Worm (Caenorhabditis elegans) whole organism, L4 larva: ENCODE data around the gene F10D2.8.

Experiments used
- D1046.2 ChIP-seq: fragments of 200-800 bp; sonication (Bioruptor generic); IDR thresholded peaks from 2 replicates; pipeline ENCODE4 v1.3.6; 2022; ENCODE audit warnings: missing genetic modification characterization, missing compliant biosample characterization
- F10B5.3 ChIP-seq: sonication (generic microtip); optimal IDR thresholded peaks from 2 replicates; lab custom pipeline; 2016; ENCODE audit warnings: mild to moderate bottlenecking, missing genetic modification characterization, missing compliant biosample characterization
- F44E2.7 ChIP-seq: fragments of 200-800 bp; sonication (Bioruptor generic); IDR thresholded peaks from 2 replicates; pipeline ENCODE4 v2.1.2; 2022; ENCODE audit warnings: missing genetic modification characterization, missing compliant biosample characterization
- F49E8.2 ChIP-seq: sonication (generic microtip); optimal IDR thresholded peaks from 2 replicates; lab custom pipeline; 2016; ENCODE audit warnings: missing compliant biosample characterization, mild to moderate bottlenecking, missing genetic modification characterization, borderline replicate concordance
- T26A8.4 ChIP-seq: fragments of 200-800 bp; sonication (Bioruptor generic); IDR thresholded peaks from 2 replicates; pipeline ENCODE4 v1.3.6; 2022; ENCODE audit warnings: missing genetic modification characterization, missing compliant biosample characterization
- Y48G9A.11 ChIP-seq: fragments of 200-800 bp; sonication (Bioruptor generic); IDR thresholded peaks from 2 replicates; pipeline ENCODE4 v1.3.6; 2022; ENCODE audit warnings: missing genetic modification reagents, missing genetic modification characterization, missing compliant biosample characterization
- Y75B8A.6 ChIP-seq: fragments of 200-800 bp; sonication (Bioruptor generic); IDR thresholded peaks from 2 replicates; pipeline ENCODE4 v1.3.6; 2022; ENCODE audit warnings: missing genetic modification reagents, missing genetic modification characterization, missing compliant biosample characterization
- aly-2 ChIP-seq: sonication (generic microtip); optimal IDR thresholded peaks from 2 replicates; lab custom pipeline; 2018; ENCODE audit warnings: missing biosample characterization, missing genetic modification characterization
- ama-1 ChIP-seq: fragments of 150-350 bp; optimal IDR thresholded peaks from 2 replicates; lab custom pipeline; 2014; ENCODE audit warnings: inconsistent platforms, mixed read lengths
- arid-1 ChIP-seq: fragments of 200-800 bp; sonication (Bioruptor generic); conservative IDR thresholded peaks from 2 replicates; pipeline ENCODE4 v1.3.6; 2022; ENCODE audit warnings: missing genetic modification reagents, missing genetic modification characterization, missing compliant biosample characterization
- ceh-32 ChIP-seq: sonication (generic microtip); optimal IDR thresholded peaks from 2 replicates; lab custom pipeline; 2016; ENCODE audit warnings: mild to moderate bottlenecking, missing genetic modification characterization, missing compliant biosample characterization; ENCODE audit not compliant: poor library complexity
- ceh-62 ChIP-seq: sonication (generic microtip); optimal IDR thresholded peaks from 2 replicates; lab custom pipeline; 2017; ENCODE audit warnings: missing biosample characterization, missing genetic modification characterization
- ces-1 ChIP-seq: fragments of 150-350 bp; sonication (generic microtip); optimal IDR thresholded peaks from 4 replicates; lab custom pipeline; 2014; ENCODE audit warnings: missing biosample characterization, missing genetic modification reagents, missing genetic modification characterization
- cey-2 ChIP-seq: sonication (generic microtip); optimal IDR thresholded peaks from 3 replicates; lab custom pipeline; 2017; ENCODE audit warnings: missing genetic modification characterization, mild to moderate bottlenecking, missing compliant biosample characterization, antibody characterized with exemption, borderline replicate concordance; ENCODE audit not compliant: insufficient read depth
- daf-16 ChIP-seq, 3 experiments: sonication (generic microtip); optimal IDR thresholded peaks; 2 replicates each; lab custom pipeline; 2016 to 2017; ENCODE audit warnings: missing genetic modification characterization in 3 of 3, missing genetic modification reagents in 3 of 3, mild to moderate bottlenecking in 2 of 3, missing compliant biosample characterization in 2 of 3, missing biosample characterization in 1 of 3, moderate library complexity in 1 of 3
- daf-19 ChIP-seq: fragments of 200-800 bp; sonication (Bioruptor generic); conservative IDR thresholded peaks from 2 replicates; pipeline ENCODE4 v1.3.6; 2022; ENCODE audit warnings: missing genetic modification characterization, missing compliant biosample characterization
- dpl-1 ChIP-seq: fragments of 150-350 bp; optimal IDR thresholded peaks from 2 replicates; lab custom pipeline; 2014; ENCODE audit warnings: missing biosample characterization, missing genetic modification reagents, missing genetic modification characterization
- duxl-1 ChIP-seq: sonication (generic microtip); optimal IDR thresholded peaks from 2 replicates; lab custom pipeline; 2016; ENCODE audit warnings: mild to moderate bottlenecking, missing genetic modification characterization, moderate library complexity, missing compliant biosample characterization; ENCODE audit not compliant: poor library complexity
- dve-1 ChIP-seq: sonication (generic microtip); optimal IDR thresholded peaks from 2 replicates; lab custom pipeline; 2017; ENCODE audit warnings: antibody characterized with exemption, mild to moderate bottlenecking, missing genetic modification characterization, missing compliant biosample characterization; ENCODE audit not compliant: insufficient read depth
- fkh-10 ChIP-seq: fragments of 150-350 bp; optimal IDR thresholded peaks from 2 replicates; lab custom pipeline; 2014; ENCODE audit warnings: missing biosample characterization, missing genetic modification reagents, missing genetic modification characterization
- gei-8 ChIP-seq: fragments of 200-800 bp; sonication (Bioruptor generic); optimal IDR thresholded peaks from 2 replicates; lab custom pipeline; 2018; ENCODE audit warnings: mild to moderate bottlenecking, missing genetic modification characterization, missing compliant biosample characterization
- hif-1 ChIP-seq, 2 experiments: sonication (generic microtip); optimal IDR thresholded peaks; 2 replicates each; lab custom pipeline; 2016 to 2017; ENCODE audit warnings: missing compliant biosample characterization in 2 of 2, missing genetic modification characterization in 2 of 2, missing genetic modification reagents in 2 of 2, missing genotype in 2 of 2, mild to moderate bottlenecking in 1 of 2
- hlh-11 ChIP-seq: fragments of 200-800 bp; sonication (Bioruptor generic); optimal IDR thresholded peaks from 2 replicates; lab custom pipeline; 2018; ENCODE audit warnings: mild to moderate bottlenecking, missing genetic modification characterization, missing compliant biosample characterization
- hlh-30 ChIP-seq: sonication (generic microtip); optimal IDR thresholded peaks from 2 replicates; lab custom pipeline; 2017; ENCODE audit warnings: antibody characterized with exemption, mild to moderate bottlenecking, missing genetic modification characterization, missing compliant biosample characterization; ENCODE audit not compliant: insufficient read depth
- hmg-1.1 ChIP-seq: fragments of 200-800 bp; sonication (Bioruptor generic); IDR thresholded peaks from 2 replicates; pipeline ENCODE4 v1.3.6; 2022; ENCODE audit warnings: missing genetic modification reagents, missing genetic modification characterization, missing compliant biosample characterization
- lin-13 ChIP-seq: fragments of 150-350 bp; optimal IDR thresholded peaks from 2 replicates; lab custom pipeline; 2014; ENCODE audit warnings: missing biosample characterization, missing genetic modification reagents, missing genetic modification characterization
- lin-39 ChIP-seq: fragments of 150-350 bp; optimal IDR thresholded peaks from 2 replicates; lab custom pipeline; 2014; ENCODE audit warnings: missing biosample characterization, missing genetic modification reagents, missing genetic modification characterization
- lsy-2 ChIP-seq, 2 experiments: fragments of 150-350 bp in 1 of 2; sonication (generic microtip) in 1 of 2; optimal IDR thresholded peaks; 2 replicates each; lab custom pipeline; 2014 to 2017; ENCODE audit warnings: missing biosample characterization in 2 of 2, missing genetic modification characterization in 2 of 2
- mdt-29 ChIP-seq: fragments of 200-800 bp; sonication (Bioruptor generic); IDR thresholded peaks from 2 replicates; pipeline ENCODE4 v1.3.6; 2022; ENCODE audit warnings: missing genetic modification reagents, missing genetic modification characterization, missing compliant biosample characterization
- mep-1 ChIP-seq: fragments of 150-350 bp; sonication (generic microtip); optimal IDR thresholded peaks from 3 replicates; lab custom pipeline; 2014; ENCODE audit warnings: missing biosample characterization, missing genetic modification characterization
- mes-2 ChIP-seq: sonication (generic microtip); optimal IDR thresholded peaks from 2 replicates; lab custom pipeline; 2016; ENCODE audit warnings: missing genotype, mild to moderate bottlenecking, missing genetic modification characterization, missing compliant biosample characterization; ENCODE audit not compliant: poor library complexity, severe bottlenecking
- nhr-102 ChIP-seq: sonication (generic microtip); optimal IDR thresholded peaks from 2 replicates; lab custom pipeline; 2016; ENCODE audit warnings: mild to moderate bottlenecking, missing genetic modification characterization, moderate library complexity, missing compliant biosample characterization
- nhr-11 ChIP-seq: fragments of 150-350 bp; optimal IDR thresholded peaks from 2 replicates; lab custom pipeline; 2014; ENCODE audit warnings: missing biosample characterization, missing genetic modification characterization
- nhr-111 ChIP-seq: fragments of 200-800 bp; sonication (Bioruptor generic); optimal IDR thresholded peaks from 2 replicates; lab custom pipeline; 2018; ENCODE audit warnings: mild to moderate bottlenecking, missing genetic modification characterization, missing compliant biosample characterization
- nhr-25 ChIP-seq: sonication (generic microtip); optimal IDR thresholded peaks from 2 replicates; lab custom pipeline; 2017; ENCODE audit warnings: missing genetic modification characterization, mild to moderate bottlenecking, missing compliant biosample characterization, antibody characterized with exemption, moderate library complexity, borderline replicate concordance; ENCODE audit not compliant: insufficient read depth
- nhr-42 ChIP-seq: fragments of 200-800 bp; sonication (Bioruptor generic); IDR thresholded peaks from 2 replicates; pipeline ENCODE4 v1.3.6; 2022; ENCODE audit warnings: missing genetic modification characterization, missing compliant biosample characterization
- nhr-6 ChIP-seq: fragments of 150-350 bp; optimal IDR thresholded peaks from 2 replicates; lab custom pipeline; 2014; ENCODE audit warnings: missing biosample characterization, missing genetic modification characterization
- nhr-76 ChIP-seq: fragments of 150-350 bp; optimal IDR thresholded peaks from 2 replicates; lab custom pipeline; 2014; ENCODE audit warnings: missing biosample characterization, missing genetic modification characterization
- nhr-77 ChIP-seq: fragments of 150-350 bp; optimal IDR thresholded peaks from 2 replicates; lab custom pipeline; 2014; ENCODE audit warnings: missing biosample characterization, missing genetic modification characterization
- php-3 ChIP-seq: fragments of 200-800 bp; sonication (Bioruptor generic); IDR thresholded peaks from 2 replicates; pipeline ENCODE4 v1.3.6; 2022; ENCODE audit warnings: missing genetic modification reagents, missing genetic modification characterization, missing compliant biosample characterization
- pqm-1 ChIP-seq: sonication (generic microtip); optimal IDR thresholded peaks from 2 replicates; lab custom pipeline; 2017; ENCODE audit warnings: missing biosample characterization, missing genetic modification characterization
- sdz-12 ChIP-seq: fragments of 200-800 bp; sonication (Bioruptor generic); optimal IDR thresholded peaks from 2 replicates; lab custom pipeline; 2018; ENCODE audit warnings: mild to moderate bottlenecking, missing genetic modification characterization, missing compliant biosample characterization
- set-16 ChIP-seq: fragments of 200-800 bp; sonication (Bioruptor generic); IDR thresholded peaks from 2 replicates; pipeline ENCODE4 v1.3.6; 2022; ENCODE audit warnings: missing genetic modification reagents, missing genetic modification characterization, missing compliant biosample characterization
- skn-1 ChIP-seq: fragments of 150-350 bp; optimal IDR thresholded peaks from 2 replicates; lab custom pipeline; 2014; ENCODE audit warnings: missing biosample characterization, missing genetic modification characterization
- tag-97 ChIP-seq: fragments of 200-800 bp; sonication (Bioruptor generic); IDR thresholded peaks from 2 replicates; pipeline ENCODE4 v1.3.6; 2022; ENCODE audit warnings: missing genetic modification characterization, missing compliant biosample characterization
- tra-1 ChIP-seq: fragments of 200-800 bp; sonication (Bioruptor generic); IDR thresholded peaks from 2 replicates; pipeline ENCODE4 v1.3.6; 2022; ENCODE audit warnings: missing genetic modification reagents, missing genetic modification characterization, missing compliant biosample characterization
- unc-130 ChIP-seq: sonication (generic microtip); optimal IDR thresholded peaks from 2 replicates; lab custom pipeline; 2016; ENCODE audit warnings: missing genetic modification reagents, missing genetic modification characterization, missing compliant biosample characterization
- ztf-7 ChIP-seq: fragments of 150-350 bp; optimal IDR thresholded peaks from 2 replicates; lab custom pipeline; 2014; ENCODE audit warnings: missing biosample characterization, missing genetic modification characterization

The F10D2.8 gene

ce11 chrV:7159391-7159790 lies 8.9 kb upstream of the F10D2.8 start, which contains the start of gene str-204 (continued):
- no peak for TF ChIP-seq daf-19 (GFP tag; lab: Robert Waterston, UW)
- TF ChIP-seq nhr-102 (tag; lab: Kevin White, UChicago), result no peak
- no peak for TF ChIP-seq skn-1
- TF ChIP-seq lin-13 (GFP tag; lab: Kevin White, UChicago), result no peak
- TF ChIP-seq ama-1 (lab: Kevin White, UChicago), result no peak
- TF ChIP-seq, all 104 proteins: peak for 0

ce11 chrV:7157089-7157488 lies 6.6 kb upstream of the F10D2.8 start, which contains the start of gene ugt-39:
TSS of gene ugt-39 (plus strand) at chrV:7157142.
- TF ChIP-seq gei-8 (no peak), F49E8.2 (tag; lab: Kevin White, UChicago) (no peak), aly-2 (tag; lab: Kevin White, UChicago) (no peak), fkh-10 (GFP tag; lab: Kevin White, UChicago) (no peak), nhr-102 (tag; lab: Kevin White, UChicago) (peak; percentile 68), sdz-12 (GFP tag; lab: Kevin White, UChicago) (no peak), F10B5.3 (tag; lab: Kevin White, UChicago) (no peak), mep-1 (tag; lab: Kevin White, UChicago) (no peak), ceh-62 (tag; lab: Kevin White, UChicago) (no peak), D1046.2 (no peak), tra-1 (GFP tag; lab: Robert Waterston, UW) (no peak), lin-39 (no peak), mdt-29 (GFP tag; lab: Robert Waterston, UW) (no peak), hmg-1.1 (GFP tag; lab: Robert Waterston, UW) (no peak), T26A8.4 (GFP tag; lab: Robert Waterston, UW) (no peak), nhr-77 (peak; percentile 28), lsy-2 (tag; optimal IDR thresholded peaks at IDR 0.05; lab: Kevin White, UChicago) (no peak), ztf-7 (tag; lab: Kevin White, UChicago) (no peak), php-3 (GFP tag; lab: Robert Waterston, UW) (0 out of 2 replicates have a peak, but pooled peaks have one; percentile 47), set-16 (GFP tag; lab: Robert Waterston, UW) (no peak), cey-2 (no peak), arid-1 (GFP tag; lab: Robert Waterston, UW) (no peak), nhr-42 (GFP tag; lab: Robert Waterston, UW) (no peak), ceh-32 (no peak), nhr-111 (no peak), F44E2.7 (GFP tag; lab: Robert Waterston, UW) (no peak), duxl-1 (no peak), nhr-11 (tag; lab: Kevin White, UChicago) (no peak), hlh-30 (tag; lab: Kevin White, UChicago) (peak; percentile 1), unc-130 (GFP tag; lab: Kevin White, UChicago) (no peak), daf-19 (GFP tag; lab: Robert Waterston, UW) (no peak), dpl-1 (no peak), Y48G9A.11 (GFP tag; lab: Robert Waterston, UW) (no peak), Y75B8A.6 (GFP tag; lab: Robert Waterston, UW) (no peak), ama-1 (lab: Kevin White, UChicago) (no peak), nhr-76 (tag; lab: Kevin White, UChicago) (no peak), nhr-6 (tag; lab: Kevin White, UChicago) (no peak), pqm-1 (tag; lab: Kevin White, UChicago) (no peak), nhr-25 (no peak), daf-16 (GFP tag; optimal IDR thresholded peaks at IDR 0.05; lab: Kevin White, UChicago) (no peak), daf-16 (tag; optimal IDR thresholded peaks at IDR 0.05; lab: Kevin White, UChicago) (peak; percentile 91), hlh-11 (tag; lab: Kevin White, UChicago) (peak; percentile 52), mes-2 (no peak), ces-1 (GFP tag; lab: Kevin White, UChicago) (no peak), hif-1 (tag; optimal IDR thresholded peaks at IDR 0.05; lab: Kevin White, UChicago) (no peak), tag-97 (GFP tag; lab: Robert Waterston, UW) (no peak), dve-1 (tag; lab: Kevin White, UChicago) (peak; percentile 16)
